Fruit fly (Drosophila melanogaster): ENCODE measurements around the gene CG13895.

dm6 chr3L:741687-742086, 33.7 kb upstream of the CG13895 start:
- no peak for TF ChIP-seq CG8478 (optimal IDR thresholded peaks at IDR 0.05)
- no peak for TF ChIP-seq CTCF (optimal IDR thresholded peaks at IDR 0.05)
